Worm (Caenorhabditis elegans) whole organism, dauer: ENCODE measurements around the gene F38H12.5.

ENCODE experiments used
- unc-62 ChIP-seq: sonication (generic microtip); optimal IDR thresholded peaks from 2 replicates; lab custom pipeline; 2017; ENCODE audit warnings: missing biosample characterization, missing genetic modification reagents, missing genetic modification characterization

F38H12.5 gene

ce11 chrV:4082952-4083351 lies at the start of gene F38H12.5:
TSS of gene F38H12.5 (minus strand) at chrV:4083052.
- TF ChIP-seq unc-62, result no peak

ce11 chrV:4131471-4131939 lies 48.7 kb upstream of the F38H12.5 start, which contains the start of gene nhr-57:
TSS of gene nhr-57 (plus strand) at chrV:4131889.
- TF ChIP-seq unc-62, result no peak

- TF ChIP-seq unc-62, result no peak
Observed at ce11 chrV:4129604-4130003, 46.8 kb upstream of the F38H12.5 start, which contains the start of gene phat-4. TSS of gene phat-4 (plus strand) at chrV:4129904.

- TF ChIP-seq unc-62, result no peak
Observed at ce11 chrV:4127435-4127834, 44.6 kb upstream of the F38H12.5 start, which contains the start of gene T05B4.13. TSS of gene T05B4.13 (minus strand) at chrV:4127535.

- no peak for TF ChIP-seq unc-62
Observed at ce11 chrV:4125552-4126084, 42.8 kb upstream of the F38H12.5 start, which contains the start of gene T05B4.12. TSS of gene T05B4.12 (minus strand) at chrV:4126034.

ce11 chrV:4122415-4122814 lies 39.6 kb upstream of the F38H12.5 start, which contains the start of gene phat-5:
TSS of gene phat-5 (minus strand) at chrV:4122515.
- no peak for TF ChIP-seq unc-62

ce11 chrV:4120629-4121028 lies 37.8 kb upstream of the F38H12.5 start, which contains the start of gene T05B4.10:
TSS of gene T05B4.10 (minus strand) at chrV:4120729.
- TF ChIP-seq unc-62, result no peak

ce11 chrV:4118332-4118731 lies 35.5 kb upstream of the F38H12.5 start, which contains the start of gene T05B4.9:
TSS of gene T05B4.9 (minus strand) at chrV:4118432.
- no peak for TF ChIP-seq unc-62

- TF ChIP-seq unc-62, result no peak
Observed at ce11 chrV:4116071-4116470, 33.2 kb upstream of the F38H12.5 start, which contains the start of gene T05B4.8. TSS of gene T05B4.8 (minus strand) at chrV:4116171.

- no peak for TF ChIP-seq unc-62
Observed at ce11 chrV:4114627-4115026, 31.8 kb upstream of the F38H12.5 start, which contains the start of gene srw-133. TSS of gene srw-133 (minus strand) at chrV:4114727.

ce11 chrV:4112516-4112915 lies 29.7 kb upstream of the F38H12.5 start, which contains the start of gene srw-134:
TSS of gene srw-134 (minus strand) at chrV:4112616.
- TF ChIP-seq unc-62, result no peak

ce11 chrV:4109873-4110272 lies 27.0 kb upstream of the F38H12.5 start, which contains the start of gene clc-18:
TSS of gene clc-18 (minus strand) at chrV:4109973.
- TF ChIP-seq unc-62, result no peak

- TF ChIP-seq unc-62, result no peak
Observed at ce11 chrV:4106688-4107087, 23.8 kb upstream of the F38H12.5 start.

ce11 chrV:4104298-4104697 lies 21.4 kb upstream of the F38H12.5 start, which contains the start of gene srj-39:
TSS of gene srj-39 (plus strand) at chrV:4104598.
- TF ChIP-seq unc-62, result no peak

- no peak for TF ChIP-seq unc-62
Observed at ce11 chrV:4101567-4101966, 18.7 kb upstream of the F38H12.5 start, which contains the start of gene srj-40. TSS of gene srj-40 (plus strand) at chrV:4101867.

ce11 chrV:4094740-4095139 lies 11.9 kb upstream of the F38H12.5 start, which contains the start of gene nhr-181:
TSS of gene nhr-181 (plus strand) at chrV:4095040.
- no peak for TF ChIP-seq unc-62

- no peak for TF ChIP-seq unc-62
Observed at ce11 chrV:4081283-4081682, 1.6 kb downstream of the F38H12.5 start, which contains the start of gene srh-211. TSS of gene srh-211 (minus strand) at chrV:4081383.

ce11 chrV:4080546-4080945 lies 2.3 kb downstream of the F38H12.5 start:
- TF ChIP-seq unc-62, result no peak
